Worm (Caenorhabditis elegans) whole organism, L4 larva: Measurements from ENCODE around the gene F46H5.2.
A peak's percentile ranks its signal among the peaks of the same experiment; 100 is the strongest.

ENCODE experiments used
- D1046.2 ChIP-seq: fragments of 200-800 bp; sonication (Bioruptor generic); IDR thresholded peaks from 2 replicates; pipeline ENCODE4 v1.3.6; 2022; ENCODE audit warnings: missing genetic modification characterization, missing compliant biosample characterization
- F10B5.3 ChIP-seq: sonication (generic microtip); optimal IDR thresholded peaks from 2 replicates; lab custom pipeline; 2016; ENCODE audit warnings: mild to moderate bottlenecking, missing genetic modification characterization, missing compliant biosample characterization
- F37D6.2 ChIP-seq: sonication (generic microtip); optimal IDR thresholded peaks from 2 replicates; lab custom pipeline; 2016; ENCODE audit warnings: mild to moderate bottlenecking, missing genetic modification characterization, missing compliant biosample characterization
- T20F7.1 ChIP-seq: fragments of 200-800 bp; sonication (Bioruptor generic); optimal IDR thresholded peaks from 2 replicates; lab custom pipeline; 2018; ENCODE audit warnings: mild to moderate bottlenecking, missing genetic modification characterization, missing compliant biosample characterization
- Y105C5A.15 ChIP-seq: fragments of 200-800 bp; sonication (Bioruptor generic); IDR thresholded peaks from 2 replicates; pipeline ENCODE4 v1.3.6; 2022; ENCODE audit warnings: missing genetic modification characterization, missing compliant biosample characterization
- Y75B8A.6 ChIP-seq: fragments of 200-800 bp; sonication (Bioruptor generic); IDR thresholded peaks from 2 replicates; pipeline ENCODE4 v1.3.6; 2022; ENCODE audit warnings: missing genetic modification reagents, missing genetic modification characterization, missing compliant biosample characterization
- ZK546.5 ChIP-seq, 2 experiments: sonication (generic microtip); optimal IDR thresholded peaks; 2 replicates each; lab custom pipeline; 2017; ENCODE audit warnings: missing biosample characterization in 2 of 2, missing genetic modification characterization in 2 of 2
- aha-1 ChIP-seq: fragments of 150-350 bp; peaks from one replicate; lab custom pipeline; 2014; ENCODE audit warnings: missing biosample characterization, missing genetic modification characterization
- aly-2 ChIP-seq: sonication (generic microtip); optimal IDR thresholded peaks from 2 replicates; lab custom pipeline; 2018; ENCODE audit warnings: missing biosample characterization, missing genetic modification characterization
- ama-1 ChIP-seq: fragments of 150-350 bp; optimal IDR thresholded peaks from 2 replicates; lab custom pipeline; 2014; ENCODE audit warnings: inconsistent platforms, mixed read lengths
- arid-1 ChIP-seq: fragments of 200-800 bp; sonication (Bioruptor generic); conservative IDR thresholded peaks from 2 replicates; pipeline ENCODE4 v1.3.6; 2022; ENCODE audit warnings: missing genetic modification reagents, missing genetic modification characterization, missing compliant biosample characterization
- ceh-20 ChIP-seq: fragments of 200-800 bp; sonication (Bioruptor generic); IDR thresholded peaks from 2 replicates; pipeline ENCODE4 v1.3.6; 2022; ENCODE audit warnings: missing genetic modification reagents, missing genetic modification characterization, missing compliant biosample characterization
- ceh-28 ChIP-seq: fragments of 150-350 bp; optimal IDR thresholded peaks from 2 replicates; lab custom pipeline; 2014; ENCODE audit warnings: missing biosample characterization, missing genetic modification reagents, missing genetic modification characterization
- ceh-32 ChIP-seq: sonication (generic microtip); optimal IDR thresholded peaks from 2 replicates; lab custom pipeline; 2016; ENCODE audit warnings: mild to moderate bottlenecking, missing genetic modification characterization, missing compliant biosample characterization; ENCODE audit not compliant: poor library complexity
- ceh-82 ChIP-seq: sonication (generic microtip); optimal IDR thresholded peaks from 2 replicates; lab custom pipeline; 2017; ENCODE audit warnings: missing biosample characterization, missing genetic modification characterization
- ctbp-1 ChIP-seq: fragments of 200-800 bp; sonication (Bioruptor generic); IDR thresholded peaks from 2 replicates; pipeline ENCODE4 v1.3.6; 2022; ENCODE audit warnings: missing genetic modification reagents, missing genetic modification characterization, missing compliant biosample characterization
- daf-16 ChIP-seq, 3 experiments: sonication (generic microtip); optimal IDR thresholded peaks; 2 replicates each; lab custom pipeline; 2016 to 2017; ENCODE audit warnings: missing genetic modification characterization in 3 of 3, missing genetic modification reagents in 3 of 3, mild to moderate bottlenecking in 2 of 3, missing compliant biosample characterization in 2 of 3, missing biosample characterization in 1 of 3, moderate library complexity in 1 of 3
- dmd-6 ChIP-seq: fragments of 200-800 bp; sonication (Bioruptor generic); IDR thresholded peaks from 2 replicates; pipeline ENCODE4 v1.3.6; 2022; ENCODE audit warnings: missing genetic modification reagents, missing genetic modification characterization, missing compliant biosample characterization
- dmd-9 ChIP-seq: fragments of 200-800 bp; sonication (Bioruptor generic); IDR thresholded peaks from 2 replicates; pipeline ENCODE4 v1.3.6; 2022; ENCODE audit warnings: missing genetic modification reagents, missing genetic modification characterization, missing compliant biosample characterization
- dpl-1 ChIP-seq: fragments of 150-350 bp; optimal IDR thresholded peaks from 2 replicates; lab custom pipeline; 2014; ENCODE audit warnings: missing biosample characterization, missing genetic modification reagents, missing genetic modification characterization
- duxl-1 ChIP-seq: sonication (generic microtip); optimal IDR thresholded peaks from 2 replicates; lab custom pipeline; 2016; ENCODE audit warnings: mild to moderate bottlenecking, missing genetic modification characterization, moderate library complexity, missing compliant biosample characterization; ENCODE audit not compliant: poor library complexity
- egl-27 ChIP-seq: sonication (generic microtip); optimal IDR thresholded peaks from 3 replicates; lab custom pipeline; 2017; ENCODE audit warnings: missing biosample characterization, missing genetic modification reagents, missing genetic modification characterization
- egl-43 ChIP-seq: fragments of 200-800 bp; sonication (Bioruptor generic); IDR thresholded peaks from 2 replicates; pipeline ENCODE4 v1.3.6; 2022; ENCODE audit warnings: missing genetic modification reagents, missing genetic modification characterization, missing compliant biosample characterization
- fkh-10 ChIP-seq: fragments of 150-350 bp; optimal IDR thresholded peaks from 2 replicates; lab custom pipeline; 2014; ENCODE audit warnings: missing biosample characterization, missing genetic modification reagents, missing genetic modification characterization
- hlh-11 ChIP-seq: fragments of 200-800 bp; sonication (Bioruptor generic); optimal IDR thresholded peaks from 2 replicates; lab custom pipeline; 2018; ENCODE audit warnings: mild to moderate bottlenecking, missing genetic modification characterization, missing compliant biosample characterization
- lim-7 ChIP-seq: fragments of 200-800 bp; sonication (Bioruptor generic); IDR thresholded peaks from 2 replicates; pipeline ENCODE4 v1.3.6; 2022; ENCODE audit warnings: missing genetic modification characterization, missing compliant biosample characterization
- lin-15B ChIP-seq: fragments of 150-350 bp; sonication (generic microtip); optimal IDR thresholded peaks from 3 replicates; lab custom pipeline; 2014; ENCODE audit warnings: missing biosample characterization, missing genetic modification characterization
- lin-38 ChIP-seq: fragments of 200-800 bp; sonication (Bioruptor generic); IDR thresholded peaks from 2 replicates; pipeline ENCODE4 v1.3.6; 2022; ENCODE audit warnings: missing genetic modification reagents, missing genetic modification characterization, missing compliant biosample characterization
- madf-5 ChIP-seq, 2 experiments: fragments of 200-800 bp; sonication (Bioruptor generic); IDR thresholded peaks; 2 replicates each; pipeline ENCODE4 v1.3.6; 2022; ENCODE audit warnings: missing compliant biosample characterization in 2 of 2, missing genetic modification characterization in 2 of 2
- mdl-1 ChIP-seq, 2 experiments: fragments of 150-350 bp in 1 of 2; sonication (generic microtip) in 1 of 2; optimal IDR thresholded peaks; 2 replicates each; lab custom pipeline; 2014 to 2017; ENCODE audit warnings: missing biosample characterization in 2 of 2, missing genetic modification characterization in 2 of 2
- mes-2 ChIP-seq: sonication (generic microtip); optimal IDR thresholded peaks from 2 replicates; lab custom pipeline; 2016; ENCODE audit warnings: missing genotype, mild to moderate bottlenecking, missing genetic modification characterization, missing compliant biosample characterization; ENCODE audit not compliant: poor library complexity, severe bottlenecking
- nhr-10 ChIP-seq: fragments of 150-350 bp; optimal IDR thresholded peaks from 2 replicates; lab custom pipeline; 2014; ENCODE audit warnings: missing biosample characterization, missing genetic modification characterization
- nhr-102 ChIP-seq: sonication (generic microtip); optimal IDR thresholded peaks from 2 replicates; lab custom pipeline; 2016; ENCODE audit warnings: mild to moderate bottlenecking, missing genetic modification characterization, moderate library complexity, missing compliant biosample characterization
- nhr-11 ChIP-seq: fragments of 150-350 bp; optimal IDR thresholded peaks from 2 replicates; lab custom pipeline; 2014; ENCODE audit warnings: missing biosample characterization, missing genetic modification characterization
- nhr-111 ChIP-seq: fragments of 200-800 bp; sonication (Bioruptor generic); optimal IDR thresholded peaks from 2 replicates; lab custom pipeline; 2018; ENCODE audit warnings: mild to moderate bottlenecking, missing genetic modification characterization, missing compliant biosample characterization
- nhr-28 ChIP-seq: fragments of 150-350 bp; optimal IDR thresholded peaks from 2 replicates; lab custom pipeline; 2014; ENCODE audit warnings: missing biosample characterization, missing genetic modification characterization
- nhr-41 ChIP-seq: fragments of 200-800 bp; sonication (Bioruptor generic); IDR thresholded peaks from 2 replicates; pipeline ENCODE4 v1.3.6; 2022; ENCODE audit warnings: missing genetic modification reagents, missing genetic modification characterization, missing compliant biosample characterization
- nhr-48 ChIP-seq: sonication (generic microtip); optimal IDR thresholded peaks from 2 replicates; lab custom pipeline; 2016; ENCODE audit warnings: mild to moderate bottlenecking, missing genetic modification characterization, missing compliant biosample characterization
- nhr-6 ChIP-seq: fragments of 150-350 bp; optimal IDR thresholded peaks from 2 replicates; lab custom pipeline; 2014; ENCODE audit warnings: missing biosample characterization, missing genetic modification characterization
- nhr-77 ChIP-seq: fragments of 150-350 bp; optimal IDR thresholded peaks from 2 replicates; lab custom pipeline; 2014; ENCODE audit warnings: missing biosample characterization, missing genetic modification characterization
- pha-4 ChIP-seq, 2 experiments: fragments of 150-350 bp in 1 of 2; fragments of 200-800 bp in 1 of 2; sonication (Bioruptor generic) in 1 of 2; IDR thresholded peaks in 1 of 2; optimal IDR thresholded peaks in 1 of 2; 2 replicates each; pipeline versions ENCODE4 v1.3.6 to Lab custom; 2014 to 2022; ENCODE audit warnings: missing genetic modification characterization in 2 of 2, missing genetic modification reagents in 2 of 2, missing biosample characterization in 1 of 2, missing compliant biosample characterization in 1 of 2
- php-3 ChIP-seq: fragments of 200-800 bp; sonication (Bioruptor generic); IDR thresholded peaks from 2 replicates; pipeline ENCODE4 v1.3.6; 2022; ENCODE audit warnings: missing genetic modification reagents, missing genetic modification characterization, missing compliant biosample characterization
- pqm-1 ChIP-seq: sonication (generic microtip); optimal IDR thresholded peaks from 2 replicates; lab custom pipeline; 2017; ENCODE audit warnings: missing biosample characterization, missing genetic modification characterization
- saeg-2 ChIP-seq: fragments of 200-800 bp; sonication (Bioruptor generic); IDR thresholded peaks from 2 replicates; pipeline ENCODE4 v1.3.6; 2022; ENCODE audit warnings: missing genetic modification reagents, missing genetic modification characterization, missing compliant biosample characterization
- spr-1 ChIP-seq: sonication (generic microtip); optimal IDR thresholded peaks from 2 replicates; lab custom pipeline; 2016; ENCODE audit warnings: mild to moderate bottlenecking, missing genetic modification characterization, missing compliant biosample characterization
- tag-97 ChIP-seq: fragments of 200-800 bp; sonication (Bioruptor generic); IDR thresholded peaks from 2 replicates; pipeline ENCODE4 v1.3.6; 2022; ENCODE audit warnings: missing genetic modification characterization, missing compliant biosample characterization
- tra-1 ChIP-seq: fragments of 200-800 bp; sonication (Bioruptor generic); IDR thresholded peaks from 2 replicates; pipeline ENCODE4 v1.3.6; 2022; ENCODE audit warnings: missing genetic modification reagents, missing genetic modification characterization, missing compliant biosample characterization
- unc-39 ChIP-seq: sonication (generic microtip); optimal IDR thresholded peaks from 2 replicates; lab custom pipeline; 2017; ENCODE audit warnings: missing biosample characterization, missing genetic modification characterization
- zag-1 ChIP-seq: fragments of 150-350 bp; optimal IDR thresholded peaks from 2 replicates; lab custom pipeline; 2014; ENCODE audit warnings: missing biosample characterization, missing genetic modification characterization
- zfp-2 ChIP-seq: sonication (generic microtip); optimal IDR thresholded peaks from 2 replicates; lab custom pipeline; 2016; ENCODE audit warnings: mild to moderate bottlenecking, missing genetic modification characterization, missing compliant biosample characterization

The F46H5.2 gene

DNA sequence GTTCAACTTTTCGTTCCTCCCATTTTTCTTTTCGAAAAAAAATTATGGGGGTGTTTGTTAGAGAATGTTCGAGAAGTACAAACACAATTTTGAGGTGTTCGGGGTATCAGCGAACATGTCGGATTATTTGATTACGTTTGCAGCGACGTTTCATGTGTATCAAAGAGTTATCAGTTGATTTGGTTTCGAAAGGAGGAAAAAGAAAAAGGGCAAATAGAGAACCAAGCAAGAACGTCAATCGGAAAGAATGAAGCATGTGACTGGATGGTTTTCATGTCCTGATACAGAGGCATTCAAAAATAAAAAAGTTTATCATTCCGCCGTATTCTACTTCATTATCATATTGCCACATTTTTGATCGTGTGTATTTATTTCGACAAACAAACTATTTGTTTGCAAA, 20.7 kb upstream of the F46H5.2 start (continued):
- TF ChIP-seq aha-1 (tag; lab: Kevin White, UChicago) (peak; percentile 90), pqm-1 (tag; lab: Kevin White, UChicago) (peak; percentile 93), nhr-11 (no peak), pha-4 (GFP tag; IDR thresholded peaks at IDR 0.05; lab: Robert Waterston, UW) (no peak), pha-4 (tag; optimal IDR thresholded peaks at IDR 0.05; lab: Kevin White, UChicago) (peak; percentile 33), dmd-9 (GFP tag; lab: Robert Waterston, UW) (no peak), nhr-48 (tag; lab: Kevin White, UChicago) (peak; percentile 75), nhr-41 (GFP tag; lab: Robert Waterston, UW) (no peak), spr-1 (tag; lab: Kevin White, UChicago) (no peak), php-3 (GFP tag; lab: Robert Waterston, UW) (peak; percentile 87), ceh-28 (tag; lab: Kevin White, UChicago) (no peak), nhr-111 (GFP tag; lab: Kevin White, UChicago) (no peak), nhr-102 (tag; lab: Kevin White, UChicago) (peak; percentile 74), ama-1 (no peak), saeg-2 (GFP tag; lab: Robert Waterston, UW) (0 out of 2 replicates have a peak, but pooled peaks have one; percentile 8), F37D6.2 (tag; lab: Kevin White, UChicago) (no peak), egl-27 (tag; lab: Kevin White, UChicago) (no peak), nhr-77 (tag; lab: Kevin White, UChicago) (peak; percentile 73), duxl-1 (tag; lab: Kevin White, UChicago) (no peak), D1046.2 (GFP tag; lab: Robert Waterston, UW) (no peak), nhr-28 (tag; lab: Kevin White, UChicago) (peak; percentile 86), ZK546.5 (tag; optimal IDR thresholded peaks at IDR 0.05; lab: Kevin White, UChicago) (no peak), aly-2 (tag; lab: Kevin White, UChicago) (no peak), arid-1 (GFP tag; lab: Robert Waterston, UW) (no peak), ctbp-1 (no peak), F10B5.3 (tag; lab: Kevin White, UChicago) (no peak), dmd-6 (GFP tag; lab: Robert Waterston, UW) (peak; percentile 94), daf-16 (GFP tag; optimal IDR thresholded peaks at IDR 0.05; lab: Kevin White, UChicago) (peak in 1 of 2 experiments; percentile 57), daf-16 (tag; optimal IDR thresholded peaks at IDR 0.05; lab: Kevin White, UChicago) (peak; percentile 95), mes-2 (tag; lab: Kevin White, UChicago) (peak; percentile 44), dpl-1 (GFP tag; lab: Kevin White, UChicago) (peak; percentile 2), nhr-10 (tag; lab: Kevin White, UChicago) (peak; percentile 53), hlh-11 (tag; lab: Kevin White, UChicago) (peak; percentile 94), nhr-6 (peak; percentile 36), ceh-20 (GFP tag; lab: Robert Waterston, UW) (peak; percentile 50; the same call in 1 of the 2 replicates), Y105C5A.15 (no peak), lin-15B (tag; lab: Kevin White, UChicago) (no peak)

DNA sequence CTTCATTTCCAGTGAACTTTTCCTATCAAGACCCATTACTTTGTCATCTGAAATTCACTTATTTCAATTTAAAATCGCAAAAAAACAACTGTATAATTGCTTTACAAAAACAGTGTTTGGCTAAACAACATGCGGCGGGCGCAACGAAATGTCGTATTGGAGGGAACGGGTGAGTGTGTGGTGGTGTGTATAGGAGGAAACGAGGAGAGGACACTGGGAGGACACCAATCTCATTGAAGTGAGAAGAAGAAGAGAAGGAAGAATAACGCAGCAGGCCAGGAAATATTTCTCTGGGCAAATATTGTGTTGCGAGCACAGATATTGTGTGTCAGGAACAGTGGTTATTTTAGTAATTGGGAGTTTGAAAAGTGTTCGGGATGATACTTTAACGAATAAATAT, 10.9 kb upstream of the F46H5.2 start, which contains the start of gene F46H5.4:
Gene F46H5.4 (minus strand): TSS at position 53 of the 400 bp plus-strand sequence.
- no peak for TF ChIP-seq ceh-82
- TF ChIP-seq Y75B8A.6, result no peak
- no peak for TF ChIP-seq tra-1 (GFP tag; lab: Robert Waterston, UW)
- TF ChIP-seq mdl-1 (tag; optimal IDR thresholded peaks at IDR 0.05; lab: Kevin White, UChicago), result no peak
- TF ChIP-seq zfp-2 (tag; lab: Kevin White, UChicago), result no peak
- TF ChIP-seq egl-43, result no peak
- no peak for TF ChIP-seq unc-39 (tag; lab: Kevin White, UChicago)
- no peak for TF ChIP-seq lin-38
- no peak for TF ChIP-seq php-3 (GFP tag; lab: Robert Waterston, UW)
- peak; percentile 4 for TF ChIP-seq nhr-6
- no peak for TF ChIP-seq tag-97 (GFP tag; lab: Robert Waterston, UW)
- TF ChIP-seq lim-7 (GFP tag; lab: Robert Waterston, UW), result no peak
- no peak for TF ChIP-seq zag-1 (tag; lab: Kevin White, UChicago)
- TF ChIP-seq nhr-10 (tag; lab: Kevin White, UChicago), result no peak
- TF ChIP-seq fkh-10, result no peak
- TF ChIP-seq nhr-28 (tag; lab: Kevin White, UChicago), result peak; percentile 29
- no peak for TF ChIP-seq pqm-1 (tag; lab: Kevin White, UChicago)
- TF ChIP-seq ceh-32 (tag; lab: Kevin White, UChicago), result no peak
- TF ChIP-seq nhr-102 (tag; lab: Kevin White, UChicago), result no peak
- no peak for TF ChIP-seq dmd-6 (GFP tag; lab: Robert Waterston, UW)
- no peak for TF ChIP-seq madf-5 (GFP tag; IDR thresholded peaks at IDR 0.05; lab: Robert Waterston, UW)
- peak; percentile 88 for TF ChIP-seq T20F7.1 (GFP tag; lab: Kevin White, UChicago)
- no peak for TF ChIP-seq ceh-28 (tag; lab: Kevin White, UChicago)
- TF ChIP-seq aha-1 (tag; lab: Kevin White, UChicago), result no peak
